Fruit fly (Drosophila melanogaster) whole organism, prepupa: ENCODE measurements around the gene CG11037.

ENCODE experiments used
- Blimp-1 ChIP-seq: fragments of 200-800 bp; sonication (Bioruptor generic); optimal IDR thresholded peaks from 3 replicates; lab custom pipeline; 2017; ENCODE audit warnings: missing biosample characterization, missing genetic modification characterization, mild to moderate bottlenecking, moderate library complexity, missing genetic modification reagents
- CG10631 ChIP-seq: fragments of 200-800 bp; sonication (Bioruptor generic); optimal IDR thresholded peaks from 2 replicates; lab custom pipeline; 2016; ENCODE audit warnings: missing biosample characterization, missing genetic modification characterization
- CG11902 ChIP-seq: fragments of 200-800 bp; sonication (Bioruptor generic); optimal IDR thresholded peaks from 3 replicates; lab custom pipeline; 2016; ENCODE audit warnings: missing biosample characterization, missing genetic modification characterization
- CG15336 ChIP-seq: fragments of 200-800 bp; sonication (Bioruptor generic); IDR thresholded peaks from 2 replicates; pipeline ENCODE4 v1.3.6; 2022; ENCODE audit warnings: missing biosample characterization, missing genetic modification characterization
- CG31627 ChIP-seq: fragments of 200-800 bp; sonication (Bioruptor generic); optimal IDR thresholded peaks from 3 replicates; lab custom pipeline; 2016; ENCODE audit warnings: missing biosample characterization, missing genetic modification characterization
- CG32006 ChIP-seq: fragments of 200-800 bp; sonication (Bioruptor generic); optimal IDR thresholded peaks from 3 replicates; lab custom pipeline; 2017; ENCODE audit warnings: missing biosample characterization, mild to moderate bottlenecking, missing genetic modification characterization
- CG3919 ChIP-seq: fragments of 200-800 bp; sonication (Bioruptor generic); optimal IDR thresholded peaks from 3 replicates; lab custom pipeline; 2016; ENCODE audit warnings: missing biosample characterization, missing genetic modification characterization
- CG4318 ChIP-seq: fragments of 200-800 bp; sonication (Bioruptor generic); optimal IDR thresholded peaks from 3 replicates; lab custom pipeline; 2017; ENCODE audit warnings: missing biosample characterization, mild to moderate bottlenecking, missing genetic modification characterization
- CG6163 ChIP-seq: fragments of 200-800 bp; sonication (Bioruptor generic); IDR thresholded peaks from 3 replicates; pipeline ENCODE4 v1.3.6; 2022; ENCODE audit warnings: missing biosample characterization, missing genetic modification characterization
- CG6276 ChIP-seq: fragments of 200-800 bp; sonication (Bioruptor generic); optimal IDR thresholded peaks from 2 replicates; lab custom pipeline; 2017; ENCODE audit warnings: missing biosample characterization, mild to moderate bottlenecking, missing genetic modification characterization
- CG6792 ChIP-seq: fragments of 200-800 bp; sonication (Bioruptor generic); optimal IDR thresholded peaks from 3 replicates; lab custom pipeline; 2016; ENCODE audit warnings: missing biosample characterization, missing genetic modification characterization
- CG6808 ChIP-seq: fragments of 200-800 bp; sonication (Bioruptor generic); optimal IDR thresholded peaks from 3 replicates; lab custom pipeline; 2017; ENCODE audit warnings: missing biosample characterization, missing genetic modification characterization, mild to moderate bottlenecking, moderate library complexity, missing genetic modification reagents
- CG7368 ChIP-seq: fragments of 200-800 bp; sonication (Bioruptor generic); optimal IDR thresholded peaks from 3 replicates; lab custom pipeline; 2016; ENCODE audit warnings: missing biosample characterization, missing genetic modification characterization
- CG8119 ChIP-seq: fragments of 200-800 bp; sonication (Bioruptor generic); IDR thresholded peaks from 3 replicates; pipeline ENCODE4 v1.3.6; 2022; ENCODE audit warnings: missing biosample characterization, missing genetic modification characterization
- CG9139 ChIP-seq: fragments of 200-800 bp; sonication (Bioruptor generic); optimal IDR thresholded peaks from 3 replicates; lab custom pipeline; 2017; ENCODE audit warnings: missing biosample characterization, mild to moderate bottlenecking, missing genetic modification characterization
- Eip78C ChIP-seq: fragments of 200-800 bp; sonication (Bioruptor generic); peaks from one replicate; lab custom pipeline; 2016; ENCODE audit warnings: missing biosample characterization, missing genetic modification characterization
- Eip93F ChIP-seq: fragments of 200-800 bp; sonication (Bioruptor generic); optimal IDR thresholded peaks from 2 replicates; lab custom pipeline; 2016; ENCODE audit warnings: missing biosample characterization, mild to moderate bottlenecking, missing genetic modification characterization
- Gug ChIP-seq: fragments of 200-800 bp; sonication (Bioruptor generic); IDR thresholded peaks from 2 replicates; pipeline ENCODE4 v1.3.6; 2022; ENCODE audit warnings: missing biosample characterization, missing genetic modification characterization
- Hr39 ChIP-seq: fragments of 200-800 bp; sonication (Bioruptor generic); optimal IDR thresholded peaks from 2 replicates; lab custom pipeline; 2016; ENCODE audit warnings: missing biosample characterization, missing genetic modification characterization
- Hr4 ChIP-seq: fragments of 200-800 bp; sonication (Bioruptor generic); optimal IDR thresholded peaks from 3 replicates; lab custom pipeline; 2016; ENCODE audit warnings: missing biosample characterization, missing genetic modification characterization
- Lpt ChIP-seq: fragments of 200-800 bp; sonication (Bioruptor generic); optimal IDR thresholded peaks from 3 replicates; lab custom pipeline; 2016; ENCODE audit warnings: missing biosample characterization, missing genetic modification characterization
- Met ChIP-seq: fragments of 200-800 bp; sonication (Bioruptor generic); optimal IDR thresholded peaks from 3 replicates; lab custom pipeline; 2016; ENCODE audit warnings: missing biosample characterization, missing genetic modification characterization
- Smox ChIP-seq: fragments of 200-800 bp; sonication (Bioruptor generic); optimal IDR thresholded peaks from 3 replicates; lab custom pipeline; 2016; ENCODE audit warnings: missing biosample characterization, missing genetic modification characterization
- Sox102F ChIP-seq: fragments of 200-800 bp; sonication (Bioruptor generic); optimal IDR thresholded peaks from 2 replicates; lab custom pipeline; 2016; ENCODE audit warnings: missing biosample characterization, mild to moderate bottlenecking, missing genetic modification characterization
- Sox15 ChIP-seq: fragments of 200-800 bp; sonication (Bioruptor generic); optimal IDR thresholded peaks from 3 replicates; lab custom pipeline; 2016; ENCODE audit warnings: missing biosample characterization, missing genetic modification characterization
- achi ChIP-seq: fragments of 200-800 bp; sonication (Bioruptor generic); optimal IDR thresholded peaks from 3 replicates; lab custom pipeline; 2016; ENCODE audit warnings: missing biosample characterization, missing genetic modification characterization
- acj6 ChIP-seq: fragments of 200-800 bp; sonication (Bioruptor generic); optimal IDR thresholded peaks from 3 replicates; lab custom pipeline; 2016; ENCODE audit warnings: missing biosample characterization, missing genetic modification characterization
- cyc ChIP-seq: fragments of 200-800 bp; sonication (Bioruptor generic); optimal IDR thresholded peaks from 3 replicates; lab custom pipeline; 2016; ENCODE audit warnings: missing biosample characterization, missing genetic modification characterization
- dac ChIP-seq: fragments of 200-800 bp; sonication (Bioruptor generic); optimal IDR thresholded peaks from 2 replicates; lab custom pipeline; 2017; ENCODE audit warnings: missing biosample characterization, mild to moderate bottlenecking, missing genetic modification characterization
- dsx ChIP-seq: fragments of 200-800 bp; optimal IDR thresholded peaks from 3 replicates; lab custom pipeline; 2019; ENCODE audit warnings: missing biosample characterization, mild to moderate bottlenecking, missing genetic modification characterization, moderate library complexity; ENCODE audit not compliant: poor library complexity, severe bottlenecking
- eg ChIP-seq: fragments of 200-800 bp; sonication (Bioruptor generic); IDR thresholded peaks from 3 replicates; pipeline ENCODE4 v1.3.6; 2022; ENCODE audit warnings: missing biosample characterization, missing genetic modification characterization
- fd59A ChIP-seq: fragments of 200-800 bp; sonication (Bioruptor generic); optimal IDR thresholded peaks from 2 replicates; lab custom pipeline; 2017; ENCODE audit warnings: missing biosample characterization, mild to moderate bottlenecking, missing genetic modification characterization, missing genetic modification reagents
- fd85E ChIP-seq: fragments of 200-800 bp; sonication (Bioruptor generic); optimal IDR thresholded peaks from 3 replicates; lab custom pipeline; 2016; ENCODE audit warnings: missing biosample characterization, missing genetic modification characterization
- lz ChIP-seq: fragments of 200-800 bp; sonication (Bioruptor generic); optimal IDR thresholded peaks from 3 replicates; lab custom pipeline; 2016; ENCODE audit warnings: missing biosample characterization, missing genetic modification characterization
- net ChIP-seq: fragments of 200-800 bp; sonication (Bioruptor generic); optimal IDR thresholded peaks from 3 replicates; lab custom pipeline; 2016; ENCODE audit warnings: missing biosample characterization, missing genetic modification characterization
- salr ChIP-seq, 2 experiments: fragments of 200-800 bp; sonication (Bioruptor generic); optimal IDR thresholded peaks; 3 replicates each; lab custom pipeline; 2016 to 2018; ENCODE audit warnings: missing biosample characterization in 2 of 2, missing genetic modification characterization in 2 of 2, mild to moderate bottlenecking in 1 of 2
- spab ChIP-seq: fragments of 200-800 bp; sonication (Bioruptor generic); optimal IDR thresholded peaks from 2 replicates; lab custom pipeline; 2017; ENCODE audit warnings: missing biosample characterization, mild to moderate bottlenecking, missing genetic modification characterization, missing genetic modification reagents
- ss ChIP-seq, 2 experiments: fragments of 200-800 bp; sonication (Bioruptor generic); optimal IDR thresholded peaks; 2 replicates in 1 of 2; 3 replicates in 1 of 2; lab custom pipeline; 2017 to 2018; ENCODE audit warnings: mild to moderate bottlenecking in 2 of 2, missing biosample characterization in 2 of 2, missing genetic modification characterization in 2 of 2, moderate library complexity in 1 of 2
- topi ChIP-seq: fragments of 200-800 bp; sonication (Bioruptor generic); optimal IDR thresholded peaks from 3 replicates; lab custom pipeline; 2016; ENCODE audit warnings: missing biosample characterization, missing genetic modification characterization

The CG11037 gene

dm6 chr3L:20981724-20982123 lies 20.5 kb upstream of the CG11037 start (continued):
- TF ChIP-seq CG11902 (GFP tag; lab: Kevin White, UChicago), result no peak

- peak; percentile 0 for TF ChIP-seq net (GFP tag; lab: Kevin White, UChicago)
- no peak for TF ChIP-seq Smox (GFP tag; lab: Kevin White, UChicago)
- TF ChIP-seq CG7368 (GFP tag; lab: Kevin White, UChicago), result no peak
- no peak for TF ChIP-seq Lpt
- peak; percentile 71 for TF ChIP-seq CG32006 (GFP tag; lab: Kevin White, UChicago)
- TF ChIP-seq Gug, result no peak
- no peak for TF ChIP-seq Sox102F (GFP tag; lab: Kevin White, UChicago)
- TF ChIP-seq dsx, result peak; percentile 51
- TF ChIP-seq Eip78C (GFP tag; lab: Kevin White, UChicago), result peak; percentile 30
- TF ChIP-seq eg (GFP tag; lab: Robert Waterston, UW), result 0 out of 3 replicates have a peak, but pooled peaks have one; percentile 17
- peak in 1 of 2 experiments; percentile 42 for TF ChIP-seq salr (GFP tag; optimal IDR thresholded peaks at IDR 0.05; lab: Kevin White, UChicago)
- peak; percentile 43 for TF ChIP-seq CG4318 (GFP tag; lab: Kevin White, UChicago)
- TF ChIP-seq CG6276 (GFP tag; lab: Kevin White, UChicago), result peak; percentile 9
- no peak for TF ChIP-seq CG10631 (GFP tag; lab: Kevin White, UChicago)
- peak; percentile 63 for TF ChIP-seq Hr4 (GFP tag; lab: Kevin White, UChicago)
- TF ChIP-seq Hr39, result no peak
Measured at dm6 chr3L:20980499-20980898, 19.3 kb upstream of the CG11037 start.

- TF ChIP-seq Gug (no peak), CG32006 (GFP tag; lab: Kevin White, UChicago) (peak; percentile 26)
Measured at dm6 chr3L:20976967-20977720, 16.0 kb upstream of the CG11037 start.

- no peak for TF ChIP-seq Eip93F (GFP tag; lab: Kevin White, UChicago)
- TF ChIP-seq cyc (GFP tag; lab: Kevin White, UChicago), result no peak
- TF ChIP-seq Gug, result no peak
- no peak for TF ChIP-seq dsx
- no peak for TF ChIP-seq fd85E
- TF ChIP-seq eg (GFP tag; lab: Robert Waterston, UW), result no peak
- no peak for TF ChIP-seq CG15336 (GFP tag; lab: Robert Waterston, UW)
- no peak for TF ChIP-seq Sox15 (GFP tag; lab: Kevin White, UChicago)
- no peak for TF ChIP-seq Met (GFP tag; lab: Kevin White, UChicago)
- no peak for TF ChIP-seq CG6792
- TF ChIP-seq CG6808, result no peak
- no peak for TF ChIP-seq achi (GFP tag; lab: Kevin White, UChicago)
- no peak for TF ChIP-seq CG8119 (GFP tag; lab: Robert Waterston, UW)
- TF ChIP-seq acj6 (GFP tag; lab: Kevin White, UChicago), result no peak
- TF ChIP-seq CG32006 (GFP tag; lab: Kevin White, UChicago), result no peak
- TF ChIP-seq CG9139 (GFP tag; lab: Kevin White, UChicago), result no peak
Measured at dm6 chr3L:20976383-20976782, 15.2 kb upstream of the CG11037 start.

dm6 chr3L:20974600-20974999 lies 13.4 kb upstream of the CG11037 start, which contains the start of gene CG33286:
CG33286 (minus strand) TSS chr3L:20974700.
- no peak for TF ChIP-seq Gug
- no peak for TF ChIP-seq topi (GFP tag; lab: Kevin White, UChicago)
- TF ChIP-seq CG6808, result no peak
- TF ChIP-seq CG10631 (GFP tag; lab: Kevin White, UChicago), result no peak
- no peak for TF ChIP-seq CG8119 (GFP tag; lab: Robert Waterston, UW)
- TF ChIP-seq Hr39, result no peak
- no peak for TF ChIP-seq lz
- no peak for TF ChIP-seq CG3919 (GFP tag; lab: Kevin White, UChicago)
- TF ChIP-seq spab (GFP tag; lab: Kevin White, UChicago), result no peak
- TF ChIP-seq CG11902 (GFP tag; lab: Kevin White, UChicago), result no peak
- TF ChIP-seq Sox102F (GFP tag; lab: Kevin White, UChicago), result no peak
- TF ChIP-seq Blimp-1 (GFP tag; lab: Kevin White, UChicago), result no peak
- no peak for TF ChIP-seq CG4318 (GFP tag; lab: Kevin White, UChicago)
- TF ChIP-seq CG6163 (GFP tag; lab: Robert Waterston, UW), result no peak
- TF ChIP-seq dac (GFP tag; lab: Kevin White, UChicago), result no peak
- no peak for TF ChIP-seq Met (GFP tag; lab: Kevin White, UChicago)
- no peak for TF ChIP-seq Eip93F (GFP tag; lab: Kevin White, UChicago)
- TF ChIP-seq ss (GFP tag; optimal IDR thresholded peaks at IDR 0.05; lab: Kevin White, UChicago), result no peak
- TF ChIP-seq CG31627 (GFP tag; lab: Kevin White, UChicago), result no peak
- no peak for TF ChIP-seq fd59A (GFP tag; lab: Kevin White, UChicago)
